Fruit fly (Drosophila melanogaster) Kc167 (cell line): ENCODE results near the gene CG6999.
"Not testable (repeated sequence)": the region's sequence is repeated elsewhere in the genome, so short reads cannot be mapped to it uniquely, and the experiment has no call there.

Experiments
- insv ChIP-seq: fragments of >200 bp; optimal IDR thresholded peaks from 3 replicates; lab custom pipeline; 2018; ENCODE audit warnings: missing external identifiers
- psq ChIP-seq: fragments of >200 bp; optimal IDR thresholded peaks from 2 replicates; lab custom pipeline; 2017; ENCODE audit warnings: missing external identifiers
- ttk ChIP-seq: sonication (Bioruptor generic); optimal IDR thresholded peaks from 2 replicates; lab custom pipeline; 2017; ENCODE audit warnings: missing external identifiers

DNA sequence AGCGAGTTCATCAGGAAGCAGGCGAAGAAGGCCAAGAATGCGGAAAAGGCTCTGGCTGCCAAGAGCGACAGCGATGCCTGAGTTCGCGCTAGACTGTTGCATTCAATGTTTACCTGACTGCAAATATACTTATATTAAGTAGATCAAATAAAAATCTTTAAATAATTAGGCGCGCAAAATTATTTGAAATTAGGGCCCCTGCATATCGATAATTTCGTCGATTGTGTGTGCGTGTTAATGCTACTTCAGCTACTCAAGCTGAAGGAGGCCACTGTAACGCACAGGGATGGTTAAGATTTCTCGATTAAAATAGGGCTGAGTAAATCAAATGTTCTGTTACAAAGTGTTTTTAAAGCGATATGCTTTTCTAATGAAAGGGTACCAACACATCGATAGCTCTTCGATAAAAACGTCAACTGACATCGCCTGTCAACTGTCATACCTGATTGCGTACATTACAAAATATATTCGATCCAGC lies 1.4 kb upstream of the CG6999 start, which contains the start of gene CG32706:
- TF ChIP-seq ttk, psq, insv (lab: Kevin White, UChicago): not testable (repeated sequence)
